Worm (Caenorhabditis elegans): ENCODE measurements around the gene ubxn-3.

Gene ubxn-3

DNA sequence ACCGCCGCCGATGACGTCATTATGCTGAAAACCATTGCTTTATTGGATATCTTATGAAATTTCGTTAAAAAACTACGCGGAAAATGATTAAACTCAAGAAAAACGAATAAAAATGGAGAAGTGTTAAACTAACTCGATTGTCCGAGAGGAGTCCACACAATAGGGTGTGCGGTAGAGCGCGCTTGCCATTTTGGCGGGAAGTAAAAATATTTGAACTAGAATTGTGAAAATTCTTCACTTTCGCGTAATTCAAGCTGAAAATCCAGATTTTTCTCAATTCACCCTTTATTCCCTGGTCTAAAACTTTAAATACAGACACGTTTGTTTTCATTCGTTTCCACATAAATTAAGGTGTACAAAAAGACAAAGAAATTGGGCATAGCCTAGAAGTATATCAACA is 3.9 kb downstream of the ubxn-3 start, which contains the start of gene F48A11.4 (continued):
- TF ChIP-seq akir-1 (GFP tag; optimal IDR thresholded peaks at IDR 0.05) (no peak), rcor-1 (GFP tag; IDR thresholded peaks at IDR 0.05) (peak; percentile 93), hlh-12 (tag; optimal IDR thresholded peaks at IDR 0.05) (no peak), C06A6.2 (GFP tag; conservative IDR thresholded peaks at IDR 0.05) (peak; percentile 90), mcd-1 (GFP tag; IDR thresholded peaks at IDR 0.05) (peak; percentile 99), mel-28 (tag; optimal IDR thresholded peaks at IDR 0.05; ENCODE audit: borderline replicate concordance) (no peak), rpc-1 (optimal IDR thresholded peaks at IDR 0.05) (no peak), rpc-1 (tag; optimal IDR thresholded peaks at IDR 0.05) (no peak), nhr-90 (tag; optimal IDR thresholded peaks at IDR 0.05) (no peak), nfyb-1 (GFP tag; IDR thresholded peaks at IDR 0.05) (peak; percentile 95), fkh-3 (tag; optimal IDR thresholded peaks at IDR 0.05) (no peak), unc-62 (GFP tag; optimal IDR thresholded peaks at IDR 0.05) (no peak), F57C9.4 (tag; optimal IDR thresholded peaks at IDR 0.05) (peak; percentile 78), hmg-1.2 (GFP tag; IDR thresholded peaks at IDR 0.05) (peak; percentile 60), cebp-2 (GFP tag; IDR thresholded peaks at IDR 0.05) (no peak), Y56A3A.18 (GFP tag; IDR thresholded peaks at IDR 0.05) (peak; percentile 74; the same call in 1 of the 2 replicates), athp-1 (tag; optimal IDR thresholded peaks at IDR 0.05) (peak; percentile 75), unc-130 (GFP tag; optimal IDR thresholded peaks at IDR 0.05) (peak; percentile 31), K12H6.12 (tag; optimal IDR thresholded peaks at IDR 0.05) (peak; percentile 68), snpc-4 (GFP tag; optimal IDR thresholded peaks at IDR 0.05) (no peak), snpc-4 (tag; optimal IDR thresholded peaks at IDR 0.05) (peak in 2 of 4 experiments; percentile 40 to 67), B0019.2 (GFP tag; conservative IDR thresholded peaks at IDR 0.05) (0 out of 2 replicates have a peak, but pooled peaks have one; percentile 4), aptf-2 (GFP tag; conservative IDR thresholded peaks at IDR 0.05) (no peak), ztf-22 (GFP tag; optimal IDR thresholded peaks at IDR 0.05) (no peak), hrde-1 (tag; optimal IDR thresholded peaks at IDR 0.05; ENCODE audit: borderline replicate concordance) (peak; percentile 50), die-1 (tag; optimal IDR thresholded peaks at IDR 0.05) (peak; percentile 19), zfh-2 (GFP tag; conservative IDR thresholded peaks at IDR 0.05) (no peak), nhr-27 (tag; optimal IDR thresholded peaks at IDR 0.05) (no peak), ceh-58 (GFP tag; IDR thresholded peaks at IDR 0.05) (0 out of 2 replicates have a peak, but pooled peaks have one; percentile 4), tlf-1 (GFP tag; optimal IDR thresholded peaks at IDR 0.05) (peak; percentile 85), lir-1 (GFP tag; conservative IDR thresholded peaks at IDR 0.05) (peak; percentile 63; the same call in 1 of the 2 replicates), ceh-100 (GFP tag; IDR thresholded peaks at IDR 0.05) (peak; percentile 79), ztf-26 (tag; optimal IDR thresholded peaks at IDR 0.05) (peak; percentile 90), egl-18 (GFP tag; IDR thresholded peaks at IDR 0.05) (0 out of 2 replicates have a peak, but pooled peaks have one; percentile 19), hsf-1 (GFP tag; IDR thresholded peaks at IDR 0.05) (peak; percentile 52; the same call in 1 of the 2 replicates), F55B11.4 (tag; optimal IDR thresholded peaks at IDR 0.05; ENCODE audit: borderline replicate concordance, insufficient read depth) (no peak), K11D2.4 (GFP tag; IDR thresholded peaks at IDR 0.05) (peak; percentile 86), let-526 (GFP tag; IDR thresholded peaks at IDR 0.05) (no peak), mes-4 (tag; optimal IDR thresholded peaks at IDR 0.05) (no peak), snpc-1.1 (tag; optimal IDR thresholded peaks at IDR 0.05; ENCODE audit: insufficient read depth) (no peak), F22D6.2 (tag; optimal IDR thresholded peaks at IDR 0.05) (peak; percentile 72), ztf-25 (GFP tag; IDR thresholded peaks at IDR 0.05) (no peak), nfya-1 (tag; optimal IDR thresholded peaks at IDR 0.05; ENCODE audit: borderline replicate concordance, insufficient read depth) (no peak), Y53G8AR.9 (GFP tag; conservative IDR thresholded peaks at IDR 0.05) (peak; percentile 95), ets-4 (GFP tag; optimal IDR thresholded peaks at IDR 0.05) (no peak), B0035.1 (tag; optimal IDR thresholded peaks at IDR 0.05) (peak; percentile 71), dpl-1 (GFP tag; optimal IDR thresholded peaks at IDR 0.05) (peak; percentile 93), zim-3 (tag; optimal IDR thresholded peaks at IDR 0.05) (peak; percentile 92), Y79H2A.3 (GFP tag; conservative IDR thresholded peaks at IDR 0.05) (0 out of 2 replicates have a peak, but pooled peaks have one; percentile 41)

Measured in whole organism, young adult.